Fruit fly (Drosophila melanogaster) S2 (cell line): ENCODE results near the gene Megf8.

Experiments used
- CG8478 ChIP-seq: fragments of >200 bp; optimal IDR thresholded peaks from 2 replicates; lab custom pipeline; 2018
- CTCF ChIP-seq, 2 experiments: fragments of >200 bp; optimal IDR thresholded peaks; 2 replicates each; lab custom pipeline; 2018

The Megf8 gene

DNA sequence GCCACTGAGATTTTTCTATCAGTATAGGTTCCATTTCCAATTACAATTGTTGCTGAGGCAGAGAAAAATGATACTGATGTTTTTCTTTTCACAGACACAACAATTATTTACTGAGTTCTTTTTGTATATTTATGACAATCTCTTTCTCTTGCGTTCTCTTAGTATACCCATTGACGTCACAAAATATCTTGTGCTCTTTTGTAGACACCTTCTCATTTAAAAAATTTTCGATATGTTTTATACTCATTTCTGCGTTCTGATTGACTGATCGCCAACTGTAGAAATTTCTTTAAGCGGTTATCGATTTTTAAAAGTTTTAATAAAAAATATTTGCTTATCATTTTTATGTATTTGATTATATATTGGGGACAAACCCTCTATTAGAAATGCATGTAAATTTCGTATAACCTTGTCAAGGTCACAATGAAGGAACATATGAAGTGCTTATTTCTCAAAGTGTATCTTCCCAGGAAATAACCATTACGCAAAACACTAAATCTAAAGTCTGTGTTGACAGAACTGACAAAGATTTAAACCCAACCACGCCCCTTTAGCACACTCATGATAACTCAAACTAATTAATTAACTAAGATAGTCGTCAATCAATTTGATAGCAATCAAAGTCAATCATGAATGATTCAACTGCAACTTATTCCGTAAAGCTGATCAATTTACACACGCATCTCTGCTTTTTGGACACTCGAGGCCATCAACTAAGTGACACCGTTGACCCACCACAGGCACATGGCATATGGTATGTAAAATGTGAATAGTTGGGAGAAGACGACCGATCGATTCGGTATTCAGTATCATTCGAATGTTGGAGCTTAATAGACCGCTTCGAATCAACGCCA is 32.4 kb upstream of the Megf8 start, which contains the start of the genes Glyat and Tg:
Glyat (minus strand) TSS at position 51 of the 854 bp plus-strand sequence.
Tg (plus strand) TSS at position 804 of the 854 bp plus-strand sequence.
- TF ChIP-seq CTCF (optimal IDR thresholded peaks at IDR 0.05; lab: Kevin White, UChicago) (no peak), CG8478 (lab: Kevin White, UChicago) (no peak)

DNA sequence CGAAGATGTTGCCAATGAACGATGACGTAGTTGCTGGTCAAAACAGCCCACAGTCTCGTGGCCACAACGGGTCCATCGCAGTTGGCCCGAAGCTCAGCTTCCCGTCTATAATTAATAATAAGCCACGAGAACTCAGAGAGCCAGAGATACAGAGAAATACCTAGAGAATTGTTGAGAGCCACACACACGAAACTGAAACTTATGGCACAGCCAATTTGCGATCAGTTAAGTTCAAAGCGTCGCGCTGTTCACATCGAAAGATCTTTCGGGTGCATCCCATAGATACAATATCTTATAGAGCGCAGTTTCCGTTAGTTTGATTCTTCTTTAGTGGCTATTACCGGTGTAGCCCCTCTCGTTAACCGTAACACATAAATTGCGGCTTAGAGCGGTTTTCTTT is 30.7 kb upstream of the Megf8 start:
- no peak for TF ChIP-seq CG8478 (lab: Kevin White, UChicago)
- no peak for TF ChIP-seq CTCF (optimal IDR thresholded peaks at IDR 0.05; lab: Kevin White, UChicago)

DNA sequence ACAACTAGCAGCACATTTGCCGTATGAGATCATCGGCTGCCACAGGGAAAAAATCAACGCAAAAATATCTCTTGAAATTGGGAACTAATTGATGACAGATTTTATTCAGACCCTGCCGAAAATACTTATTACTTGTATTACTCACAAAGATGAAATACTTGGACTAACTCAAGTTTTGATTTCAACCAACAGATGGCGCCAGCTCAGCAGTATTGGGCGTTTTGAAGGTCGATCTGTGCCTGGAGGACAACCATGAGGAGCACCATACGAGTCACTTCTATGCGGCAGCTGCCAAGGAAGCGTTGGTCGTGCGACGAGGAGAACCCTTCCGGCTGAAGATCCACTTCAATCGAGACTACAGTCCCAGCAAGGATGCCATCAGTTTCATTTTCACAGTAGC is 18.9 kb upstream of the Megf8 start:
- TF ChIP-seq CTCF (optimal IDR thresholded peaks at IDR 0.05; lab: Kevin White, UChicago) (peak; percentile 76 to 80), CG8478 (lab: Kevin White, UChicago) (no peak)

DNA sequence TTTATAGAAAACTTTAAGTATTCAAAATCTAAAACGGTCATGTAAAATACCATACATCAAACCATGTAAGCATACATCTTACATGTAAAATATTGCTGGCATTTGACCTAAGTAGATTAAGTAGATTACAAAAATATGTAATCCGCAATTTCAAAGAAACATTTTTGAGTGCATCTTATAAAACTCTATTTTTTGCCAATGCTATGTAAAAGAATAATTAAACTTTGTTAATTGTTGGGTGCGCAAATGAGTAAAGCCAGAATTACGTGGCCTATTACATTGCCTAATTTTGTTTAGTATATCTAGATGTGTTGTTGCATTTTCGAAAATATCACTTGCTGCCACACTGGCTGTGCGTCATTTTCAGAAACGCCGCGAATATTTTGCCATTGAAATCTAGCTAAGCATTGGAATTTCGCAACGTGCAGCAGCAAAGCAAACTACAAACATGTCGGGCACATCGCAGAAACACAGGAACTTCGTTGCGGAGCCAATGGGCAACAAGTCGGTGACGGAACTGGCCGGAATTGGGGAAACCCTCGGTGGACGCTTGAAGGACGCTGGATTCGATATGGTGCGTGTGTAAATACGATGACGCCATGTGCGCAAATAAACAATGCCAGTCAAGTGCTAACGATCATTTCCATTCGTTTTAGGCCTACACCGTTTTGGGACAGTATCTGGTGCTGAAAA is 14.0 kb upstream of the Megf8 start, which contains the start of gene baf:
baf (plus strand) TSS at position 303 of the 693 bp plus-strand sequence.
- TF ChIP-seq CG8478 (lab: Kevin White, UChicago) (no peak), CTCF (optimal IDR thresholded peaks at IDR 0.05; lab: Kevin White, UChicago) (peak; percentile 22 to 40)

DNA sequence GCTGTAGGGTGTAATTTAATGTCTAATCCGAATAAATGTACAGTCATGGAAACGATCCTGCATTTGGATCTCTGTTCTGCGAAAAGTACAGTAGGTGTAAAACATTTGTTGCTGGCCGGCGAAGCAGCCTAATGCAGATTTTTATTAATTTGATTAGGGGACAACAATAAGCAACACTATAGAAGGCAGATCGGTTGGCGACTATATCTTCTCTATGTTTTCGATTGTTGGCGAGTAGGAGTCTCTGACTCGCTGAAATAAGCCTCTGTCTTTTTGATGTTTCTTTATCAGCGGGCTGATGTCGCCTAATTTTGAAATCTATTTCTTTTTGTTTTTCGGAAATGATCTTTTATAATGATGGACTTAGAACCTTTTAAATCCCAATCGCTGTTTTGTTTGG is 13.2 kb upstream of the Megf8 start:
- no peak for TF ChIP-seq CG8478 (lab: Kevin White, UChicago)
- no peak for TF ChIP-seq CTCF (optimal IDR thresholded peaks at IDR 0.05; lab: Kevin White, UChicago)

DNA sequence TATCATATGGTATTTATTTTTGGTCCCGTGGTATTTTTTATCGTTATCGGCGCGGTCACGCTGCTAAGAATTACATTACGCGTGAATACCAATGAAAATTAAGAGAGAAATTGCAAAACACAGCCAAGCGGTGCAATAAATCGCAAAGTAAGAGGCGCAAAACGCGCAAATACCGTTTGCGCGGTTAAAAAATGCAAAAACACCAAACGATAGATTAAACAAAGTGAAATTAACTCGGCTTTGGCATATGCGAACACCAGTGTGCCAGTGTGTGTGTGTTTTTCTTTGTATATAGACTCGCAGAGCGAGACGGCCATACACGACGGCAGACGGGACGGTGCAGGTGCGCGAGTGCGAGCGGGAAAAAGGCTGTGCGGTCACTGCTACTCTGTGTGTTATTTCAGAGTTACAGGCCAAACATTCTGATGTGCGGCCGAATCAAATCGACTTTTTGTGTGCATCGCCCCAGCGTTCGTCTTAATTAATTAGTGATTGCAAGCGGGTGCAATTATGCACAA is 12.5 kb upstream of the Megf8 start, which contains the start of gene Cka:
Cka (plus strand) TSS at position 29 of the 518 bp plus-strand sequence.
- TF ChIP-seq CG8478 (lab: Kevin White, UChicago) (no peak), CTCF (optimal IDR thresholded peaks at IDR 0.05; lab: Kevin White, UChicago) (peak in 1 of 2 experiments; percentile 32)

DNA sequence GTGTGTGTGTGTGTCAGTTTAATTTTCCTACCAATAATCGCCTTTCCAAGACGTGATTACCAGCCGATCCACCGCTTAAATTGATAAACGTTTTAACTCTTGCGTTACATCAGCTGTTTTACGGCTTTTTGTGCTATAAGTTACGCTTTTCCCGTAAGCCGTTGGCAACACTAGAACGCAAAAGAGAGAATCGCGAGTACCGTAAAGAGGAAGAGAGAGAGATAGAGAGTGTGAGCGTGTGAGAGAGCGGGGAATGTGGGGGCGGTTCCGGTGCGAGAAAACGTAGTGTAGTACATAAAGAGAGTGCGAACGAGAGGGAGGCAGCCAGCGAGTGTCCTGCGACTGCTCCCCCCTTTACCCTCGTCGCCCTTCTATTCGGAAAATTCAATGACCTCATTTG is 11.7 kb upstream of the Megf8 start:
- no peak for TF ChIP-seq CG8478 (lab: Kevin White, UChicago)
- TF ChIP-seq CTCF (optimal IDR thresholded peaks at IDR 0.05; lab: Kevin White, UChicago) = no peak

DNA sequence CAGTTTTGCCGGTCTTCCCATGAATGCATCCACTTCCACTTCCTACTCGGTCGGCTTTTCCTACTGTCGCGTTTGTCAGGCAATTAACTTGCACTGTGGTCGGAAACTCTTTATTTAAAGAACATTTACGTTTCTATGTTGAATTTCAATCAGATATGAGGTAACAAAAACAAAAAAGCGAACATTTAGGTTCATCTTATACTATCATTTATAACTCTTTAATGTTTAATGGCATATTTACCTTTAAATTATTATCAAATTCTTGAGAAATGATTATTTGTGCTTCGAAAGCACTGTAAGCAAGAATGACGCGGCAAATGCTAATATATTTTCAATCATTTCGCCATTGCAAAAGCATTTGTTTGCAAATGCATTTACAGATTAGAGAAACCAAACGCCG is 9.5 kb upstream of the Megf8 start:
- TF ChIP-seq CTCF (optimal IDR thresholded peaks at IDR 0.05; lab: Kevin White, UChicago) (no peak), CG8478 (lab: Kevin White, UChicago) (no peak)

DNA sequence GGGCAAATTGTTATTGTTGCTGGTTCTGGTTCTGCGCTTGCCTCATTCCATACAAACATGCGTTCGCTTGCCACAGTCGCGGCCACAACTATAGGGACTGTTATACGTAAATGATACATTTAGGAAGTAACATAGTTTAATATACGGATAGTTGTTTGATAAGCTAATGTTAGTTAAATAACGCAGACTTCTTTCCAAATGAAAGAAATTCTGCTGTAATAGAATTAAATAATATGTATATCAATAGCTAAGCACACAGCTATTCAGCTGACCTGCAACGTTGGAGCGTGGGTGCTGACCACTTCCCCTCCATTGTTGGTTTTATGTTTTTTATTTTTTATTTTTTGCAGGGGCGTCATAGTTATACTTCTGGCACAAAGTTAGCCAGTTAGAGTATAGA is 8.5 kb upstream of the Megf8 start:
- no peak for TF ChIP-seq CTCF (optimal IDR thresholded peaks at IDR 0.05; lab: Kevin White, UChicago)
- no peak for TF ChIP-seq CG8478 (lab: Kevin White, UChicago)

DNA sequence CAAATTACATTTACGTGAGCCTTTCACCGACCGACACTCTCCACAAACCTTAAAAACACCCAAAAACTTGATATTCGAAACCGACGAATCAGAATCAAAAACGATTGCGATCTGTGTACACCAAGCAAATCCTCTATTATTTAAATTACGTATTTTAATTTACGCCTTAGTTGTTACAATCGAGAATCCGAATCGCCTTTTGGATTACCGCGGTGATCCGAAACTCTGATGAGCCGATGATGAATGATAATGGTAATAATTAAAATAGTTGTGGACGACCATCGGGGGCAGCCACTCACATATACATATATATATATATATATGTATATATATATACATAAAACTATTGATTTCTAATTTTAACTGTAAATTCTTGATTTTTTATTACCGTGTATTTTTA is 3.6 kb upstream of the Megf8 start, which contains the start of gene CG7367:
CG7367 (minus strand) TSS at position 101 of the 400 bp plus-strand sequence.
- TF ChIP-seq CG8478 (lab: Kevin White, UChicago) (no peak), CTCF (optimal IDR thresholded peaks at IDR 0.05; lab: Kevin White, UChicago) (no peak)

DNA sequence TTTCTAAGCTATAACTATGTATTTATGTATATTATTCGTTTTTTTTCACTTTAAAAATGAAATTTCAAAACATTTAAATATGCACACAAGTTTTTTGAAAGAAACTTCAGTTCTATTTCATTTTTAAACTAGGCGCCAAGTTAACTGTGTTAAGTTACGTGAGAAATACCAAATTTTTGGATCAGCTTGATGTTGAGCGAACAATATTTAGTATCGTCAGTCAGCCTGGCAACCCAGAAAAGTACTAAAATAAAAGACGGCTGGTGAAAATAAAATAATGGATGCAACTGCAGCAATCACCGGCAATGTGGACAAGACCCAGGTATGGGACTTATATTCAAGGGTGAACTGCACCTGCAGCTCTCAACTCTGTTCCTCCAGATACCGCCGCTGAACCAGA is 2.4 kb upstream of the Megf8 start, which contains the start of gene CCDC53:
CCDC53 (plus strand) TSS at position 235 of the 400 bp plus-strand sequence.
- TF ChIP-seq CTCF (optimal IDR thresholded peaks at IDR 0.05; lab: Kevin White, UChicago) (no peak), CG8478 (lab: Kevin White, UChicago) (no peak)

DNA sequence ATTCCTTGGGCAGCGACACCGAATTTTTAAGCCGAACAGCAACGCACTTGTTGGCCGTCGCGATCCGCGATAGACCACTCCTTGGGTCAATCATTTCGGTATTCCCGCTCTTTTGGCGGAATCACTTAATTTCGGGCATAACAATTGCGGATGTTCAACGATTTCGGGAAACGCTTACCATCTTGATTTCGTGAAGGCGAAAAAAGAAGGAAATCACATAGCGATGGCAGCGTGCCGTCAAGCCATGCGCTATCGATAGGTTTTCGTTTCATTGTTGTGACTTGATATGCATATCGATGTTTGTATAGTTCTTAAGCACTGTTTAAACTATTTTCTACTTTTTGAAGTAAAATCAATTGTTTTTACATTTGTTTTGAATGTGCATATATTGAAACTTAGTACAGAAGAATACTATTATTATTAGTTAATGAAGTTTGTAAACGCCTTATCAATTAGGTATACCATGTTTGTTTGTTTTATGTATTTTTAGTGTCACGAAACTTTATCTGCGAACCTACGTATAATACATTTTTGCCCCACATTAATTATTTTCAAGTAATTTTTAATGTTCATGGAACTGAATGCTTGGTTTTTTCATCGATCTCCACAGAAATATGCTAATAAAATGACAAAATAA is 508 bp upstream of the Megf8 start, which contains the start of gene RpL36A:
RpL36A (minus strand) TSS at position 265 of the 637 bp plus-strand sequence.
- TF ChIP-seq CTCF (optimal IDR thresholded peaks at IDR 0.05; lab: Kevin White, UChicago) = peak in 1 of 2 experiments; percentile 19
- TF ChIP-seq CG8478 (lab: Kevin White, UChicago) = no peak

DNA sequence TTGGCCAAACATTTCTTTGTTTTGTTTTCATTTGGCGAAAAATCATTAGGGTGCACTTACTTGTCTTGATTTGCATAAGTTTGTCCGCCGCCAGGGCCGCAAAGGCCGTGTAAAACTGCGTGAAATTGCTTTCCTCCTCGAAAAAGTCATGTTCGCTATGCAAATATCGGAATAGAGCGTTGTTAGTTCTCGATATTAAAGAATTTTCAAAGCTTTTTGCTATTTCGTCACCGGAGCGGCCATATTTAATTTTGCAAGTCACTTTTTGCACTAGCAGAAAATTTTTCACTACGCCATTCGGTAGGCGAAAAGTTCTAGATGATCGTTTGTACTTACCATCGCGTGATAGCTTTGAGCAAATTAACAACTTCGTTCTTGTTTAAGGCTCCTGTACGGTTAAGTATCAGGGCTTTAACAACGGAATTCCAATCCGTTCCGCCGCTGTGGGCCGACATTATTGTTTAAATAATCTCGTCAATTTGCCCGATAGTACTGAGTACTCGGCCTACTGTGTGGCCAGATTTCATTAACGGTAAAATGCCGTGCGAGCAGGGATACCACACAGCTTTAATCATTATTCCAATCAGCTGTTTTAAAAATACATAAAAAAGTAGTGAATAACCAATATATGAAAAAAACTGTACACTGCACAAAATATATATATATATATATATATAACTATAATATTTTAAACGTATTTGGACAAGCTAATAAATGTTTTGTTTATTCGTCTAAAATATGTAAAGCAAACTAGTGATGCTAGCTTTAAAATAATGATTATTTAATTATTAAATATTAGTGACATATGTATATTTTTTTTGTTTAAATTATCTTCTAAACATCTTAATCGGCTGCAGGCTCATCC is 28.1 kb downstream of the Megf8 start, which contains the start of gene poe:
poe (minus strand) TSS at position 513 of the 865 bp plus-strand sequence.
- no peak for TF ChIP-seq CTCF (optimal IDR thresholded peaks at IDR 0.05; lab: Kevin White, UChicago)
- no peak for TF ChIP-seq CG8478 (lab: Kevin White, UChicago)
